Worm (Caenorhabditis elegans) whole organism, L3 larva: ENCODE results near the gene ZK402.1.

ENCODE experiments used
- ZK546.5 ChIP-seq: sonication (generic microtip); optimal IDR thresholded peaks from 2 replicates; lab custom pipeline; 2017; ENCODE audit warnings: missing biosample characterization, missing genetic modification characterization
- ceh-28 ChIP-seq: fragments of 150-350 bp; optimal IDR thresholded peaks from 2 replicates; lab custom pipeline; 2014; ENCODE audit warnings: missing biosample characterization, missing genetic modification reagents, missing genetic modification characterization
- elt-3 ChIP-seq, 3 experiments: fragments of 150-350 bp in 1 of 3; sonication (generic microtip) in 2 of 3; optimal IDR thresholded peaks; 2 replicates in 2 of 3; 4 replicates in 1 of 3; lab custom pipeline; 2014 to 2017; ENCODE audit warnings: missing biosample characterization in 3 of 3, missing genetic modification characterization in 3 of 3
- fkh-10 ChIP-seq: sonication (generic microtip); optimal IDR thresholded peaks from 2 replicates; lab custom pipeline; 2017; ENCODE audit warnings: missing biosample characterization, missing genetic modification reagents, missing genetic modification characterization
- fos-1 ChIP-seq: fragments of 150-350 bp; optimal IDR thresholded peaks from 2 replicates; lab custom pipeline; 2014; ENCODE audit warnings: missing biosample characterization, missing genetic modification characterization
- lin-39 ChIP-seq: fragments of 150-350 bp; optimal IDR thresholded peaks from 2 replicates; lab custom pipeline; 2018; ENCODE audit warnings: missing biosample characterization, missing genetic modification reagents, missing genetic modification characterization
- nhr-12 ChIP-seq: fragments of 150-350 bp; optimal IDR thresholded peaks from 2 replicates; lab custom pipeline; 2014; ENCODE audit warnings: missing biosample characterization, missing genetic modification characterization
- nhr-25 ChIP-seq: sonication (generic microtip); optimal IDR thresholded peaks from 2 replicates; lab custom pipeline; 2017; ENCODE audit warnings: missing biosample characterization, missing genetic modification characterization
- nhr-28 ChIP-seq: fragments of 150-350 bp; optimal IDR thresholded peaks from 2 replicates; lab custom pipeline; 2014; ENCODE audit warnings: missing biosample characterization, missing genetic modification characterization
- nhr-43 ChIP-seq: sonication (generic microtip); optimal IDR thresholded peaks from 2 replicates; lab custom pipeline; 2016; ENCODE audit warnings: mild to moderate bottlenecking, missing genetic modification characterization, missing compliant biosample characterization; ENCODE audit not compliant: poor library complexity, severe bottlenecking
- pha-4 ChIP-seq: fragments of 150-350 bp; optimal IDR thresholded peaks from 2 replicates; lab custom pipeline; 2014; ENCODE audit warnings: missing biosample characterization, missing genetic modification reagents, missing genetic modification characterization
- sea-2 ChIP-seq: fragments of 150-350 bp; sonication (generic microtip); optimal IDR thresholded peaks from 4 replicates; lab custom pipeline; 2014; ENCODE audit warnings: missing biosample characterization, missing genetic modification reagents, missing genetic modification characterization
- ztf-11 ChIP-seq: fragments of 150-350 bp; optimal IDR thresholded peaks from 2 replicates; lab custom pipeline; 2014; ENCODE audit warnings: missing biosample characterization, missing genetic modification characterization
- ztf-4 ChIP-seq: fragments of 150-350 bp; optimal IDR thresholded peaks from 2 replicates; lab custom pipeline; 2014; ENCODE audit warnings: missing biosample characterization, missing genetic modification characterization

DNA sequence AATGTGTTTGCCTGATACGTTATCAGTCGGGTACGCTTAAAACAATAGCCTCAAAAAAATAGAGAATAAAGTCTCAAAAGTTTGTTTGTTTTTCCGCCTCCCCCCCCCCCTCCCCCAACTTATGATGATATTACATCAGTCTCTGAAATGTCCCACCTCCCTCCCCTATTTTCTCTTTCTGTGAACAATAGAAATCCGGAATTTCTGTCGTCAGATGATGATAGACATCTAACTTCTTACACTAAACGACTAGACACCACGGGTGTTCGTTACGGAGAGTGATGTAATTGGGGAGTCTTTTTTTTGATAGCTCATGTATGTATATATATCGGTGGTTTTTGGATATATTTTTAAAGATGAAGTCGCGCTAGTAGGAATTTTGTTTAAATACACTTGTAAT, 9.6 kb upstream of the ZK402.1 start:
- TF ChIP-seq sea-2 (GFP tag; lab: Kevin White, UChicago) (no peak), nhr-28 (tag; lab: Kevin White, UChicago) (no peak), elt-3 (tag; optimal IDR thresholded peaks at IDR 0.05; lab: Kevin White, UChicago) (no peak), ztf-4 (no peak), fos-1 (no peak), lin-39 (no peak), ztf-11 (tag; lab: Kevin White, UChicago) (no peak), fkh-10 (GFP tag; lab: Kevin White, UChicago) (no peak), nhr-43 (no peak), ceh-28 (tag; lab: Kevin White, UChicago) (no peak), nhr-12 (tag; lab: Kevin White, UChicago) (no peak), pha-4 (tag; lab: Kevin White, UChicago) (no peak), ZK546.5 (no peak), nhr-25 (tag; lab: Kevin White, UChicago) (no peak)
